Worm (Caenorhabditis elegans) whole organism, early embryonic: ENCODE measurements around the gene sss-1.

Experiments
- B0310.2 ChIP-seq: sonication (generic microtip); optimal IDR thresholded peaks from 2 replicates; lab custom pipeline; 2016; ENCODE audit warnings: mild to moderate bottlenecking, missing genetic modification characterization, missing compliant biosample characterization
- F13C5.2 ChIP-seq: sonication (generic microtip); optimal IDR thresholded peaks from 2 replicates; lab custom pipeline; 2017; ENCODE audit warnings: mild to moderate bottlenecking, missing genetic modification characterization, inconsistent platforms, missing compliant biosample characterization
- aly-1 ChIP-seq: sonication (generic microtip); optimal IDR thresholded peaks from 2 replicates; lab custom pipeline; 2016; ENCODE audit warnings: missing genetic modification characterization, missing compliant biosample characterization
- ama-1 ChIP-seq: fragments of 150-350 bp; optimal IDR thresholded peaks from 2 replicates; lab custom pipeline; 2014
- ceh-13 ChIP-seq: fragments of 200-800 bp; sonication (Bioruptor generic); optimal IDR thresholded peaks from 2 replicates; lab custom pipeline; 2018; ENCODE audit warnings: mild to moderate bottlenecking, missing genetic modification characterization, missing compliant biosample characterization
- ceh-36 ChIP-seq: sonication (generic microtip); optimal IDR thresholded peaks from 2 replicates; lab custom pipeline; 2016; ENCODE audit warnings: missing genetic modification characterization, inconsistent platforms, missing compliant biosample characterization
- ets-7 ChIP-seq: sonication (generic microtip); optimal IDR thresholded peaks from 2 replicates; lab custom pipeline; 2016; ENCODE audit warnings: missing genotype, missing genetic modification characterization, missing compliant biosample characterization
- flt-1 ChIP-seq: fragments of 200-800 bp; sonication (Bioruptor generic); IDR thresholded peaks from 2 replicates; pipeline ENCODE4 v1.3.6; 2022; ENCODE audit warnings: missing genetic modification characterization, missing compliant biosample characterization
- hmbx-1 ChIP-seq: sonication (generic microtip); optimal IDR thresholded peaks from 2 replicates; lab custom pipeline; 2016; ENCODE audit warnings: mild to moderate bottlenecking, missing genetic modification characterization, missing compliant biosample characterization
- hmg-4 ChIP-seq: fragments of 200-800 bp; sonication (Bioruptor generic); optimal IDR thresholded peaks from 2 replicates; lab custom pipeline; 2018; ENCODE audit warnings: mild to moderate bottlenecking, missing genetic modification characterization, missing compliant biosample characterization
- hnd-1 ChIP-seq: sonication (generic microtip); optimal IDR thresholded peaks from 2 replicates; lab custom pipeline; 2016; ENCODE audit warnings: missing genetic modification characterization, missing compliant biosample characterization
- pes-1 ChIP-seq: fragments of 200-800 bp; sonication (Bioruptor generic); IDR thresholded peaks from 2 replicates; pipeline ENCODE4 v1.3.6; 2022; ENCODE audit warnings: missing genetic modification reagents, missing genetic modification characterization, missing compliant biosample characterization
- scrt-1 ChIP-seq: fragments of 200-800 bp; sonication (Bioruptor generic); IDR thresholded peaks from 2 replicates; pipeline ENCODE4 v1.3.6; 2022; ENCODE audit warnings: missing genetic modification characterization, missing compliant biosample characterization
- sea-1 ChIP-seq: fragments of 200-800 bp; sonication (Bioruptor generic); conservative IDR thresholded peaks from 2 replicates; pipeline ENCODE4 v1.3.6; 2022; ENCODE audit warnings: missing genetic modification characterization, missing compliant biosample characterization
- tbx-11 ChIP-seq: fragments of 200-800 bp; sonication (Bioruptor generic); IDR thresholded peaks from 2 replicates; pipeline ENCODE4 v1.3.6; 2022; ENCODE audit warnings: missing genetic modification characterization, missing compliant biosample characterization
- tbx-37 ChIP-seq: fragments of 200-800 bp; sonication (Bioruptor generic); conservative IDR thresholded peaks from 2 replicates; pipeline ENCODE4 v1.3.6; 2022; ENCODE audit warnings: missing genetic modification reagents, missing genetic modification characterization, missing compliant biosample characterization
- tra-4 ChIP-seq: sonication (generic microtip); optimal IDR thresholded peaks from 2 replicates; lab custom pipeline; 2017; ENCODE audit warnings: missing genetic modification characterization, missing compliant biosample characterization

Gene sss-1

ce11 chrIV:9858970-9859369 lies 34.6 kb downstream of the sss-1 start:
- TF ChIP-seq hmg-4 (GFP tag; lab: Kevin White, UChicago) (no peak), flt-1 (GFP tag; lab: Robert Waterston, UW) (no peak), sea-1 (GFP tag; lab: Robert Waterston, UW) (no peak), ama-1 (lab: Kevin White, UChicago) (no peak), F13C5.2 (no peak), scrt-1 (GFP tag; lab: Robert Waterston, UW) (no peak), hnd-1 (tag; lab: Kevin White, UChicago) (no peak), tbx-37 (no peak), ceh-13 (GFP tag; lab: Kevin White, UChicago) (no peak), ets-7 (tag; lab: Kevin White, UChicago) (no peak), tra-4 (tag; lab: Kevin White, UChicago) (no peak), tbx-11 (GFP tag; lab: Robert Waterston, UW) (no peak), ceh-36 (tag; lab: Kevin White, UChicago) (no peak), pes-1 (GFP tag; lab: Robert Waterston, UW) (no peak), aly-1 (tag; lab: Kevin White, UChicago) (no peak), hmbx-1 (tag; lab: Kevin White, UChicago) (no peak), B0310.2 (no peak)

- no peak for TF ChIP-seq hmbx-1 (tag; lab: Kevin White, UChicago)
- TF ChIP-seq hmg-4 (GFP tag; lab: Kevin White, UChicago): no peak
- TF ChIP-seq tra-4 (tag; lab: Kevin White, UChicago): no peak
- TF ChIP-seq scrt-1 (GFP tag; lab: Robert Waterston, UW): no peak
- TF ChIP-seq ceh-13 (GFP tag; lab: Kevin White, UChicago): no peak
- TF ChIP-seq aly-1 (tag; lab: Kevin White, UChicago): no peak
- no peak for TF ChIP-seq flt-1 (GFP tag; lab: Robert Waterston, UW)
- TF ChIP-seq tbx-37: no peak
- TF ChIP-seq ama-1 (lab: Kevin White, UChicago): no peak
- no peak for TF ChIP-seq tbx-11 (GFP tag; lab: Robert Waterston, UW)
- no peak for TF ChIP-seq ets-7 (tag; lab: Kevin White, UChicago)
- TF ChIP-seq ceh-36 (tag; lab: Kevin White, UChicago): no peak
- TF ChIP-seq sea-1 (GFP tag; lab: Robert Waterston, UW): no peak
- TF ChIP-seq pes-1 (GFP tag; lab: Robert Waterston, UW): no peak
- no peak for TF ChIP-seq B0310.2
- TF ChIP-seq hnd-1 (tag; lab: Kevin White, UChicago): no peak
Observed at ce11 chrIV:9857952-9858488, 35.5 kb downstream of the sss-1 start, which contains the start of gene npp-1. npp-1 (plus strand) TSS chrIV:9858488.

- TF ChIP-seq hmg-4 (GFP tag; lab: Kevin White, UChicago) (no peak), ama-1 (lab: Kevin White, UChicago) (no peak), B0310.2 (no peak), ets-7 (tag; lab: Kevin White, UChicago) (no peak), hmbx-1 (tag; lab: Kevin White, UChicago) (no peak), tbx-11 (GFP tag; lab: Robert Waterston, UW) (no peak)
Observed at ce11 chrIV:9855712-9856111, 37.8 kb downstream of the sss-1 start, which contains the start of gene K07F5.12. K07F5.12 (plus strand) TSS chrIV:9856012.

- TF ChIP-seq hnd-1 (tag; lab: Kevin White, UChicago) (no peak), scrt-1 (GFP tag; lab: Robert Waterston, UW) (no peak), F13C5.2 (no peak), sea-1 (GFP tag; lab: Robert Waterston, UW) (no peak), tbx-37 (no peak), hmg-4 (GFP tag; lab: Kevin White, UChicago) (no peak), B0310.2 (no peak), hmbx-1 (tag; lab: Kevin White, UChicago) (no peak), tra-4 (tag; lab: Kevin White, UChicago) (no peak)
Observed at ce11 chrIV:9854952-9855351, 38.6 kb downstream of the sss-1 start.

ce11 chrIV:9852818-9853466 lies 40.6 kb downstream of the sss-1 start:
- no peak for TF ChIP-seq ama-1 (lab: Kevin White, UChicago)
- TF ChIP-seq aly-1 (tag; lab: Kevin White, UChicago): peak; percentile 50

- TF ChIP-seq ceh-13 (GFP tag; lab: Kevin White, UChicago) (no peak), sea-1 (GFP tag; lab: Robert Waterston, UW) (no peak), F13C5.2 (no peak), aly-1 (tag; lab: Kevin White, UChicago) (no peak), flt-1 (GFP tag; lab: Robert Waterston, UW) (no peak), hnd-1 (tag; lab: Kevin White, UChicago) (no peak), scrt-1 (GFP tag; lab: Robert Waterston, UW) (no peak), hmbx-1 (tag; lab: Kevin White, UChicago) (no peak), tra-4 (tag; lab: Kevin White, UChicago) (no peak)
Observed at ce11 chrIV:9852250-9852649, 41.3 kb downstream of the sss-1 start, which contains the start of gene ssq-1. ssq-1 (plus strand) TSS chrIV:9852550.

- TF ChIP-seq B0310.2: no peak
- no peak for TF ChIP-seq flt-1 (GFP tag; lab: Robert Waterston, UW)
- TF ChIP-seq pes-1 (GFP tag; lab: Robert Waterston, UW): no peak
- no peak for TF ChIP-seq tra-4 (tag; lab: Kevin White, UChicago)
- no peak for TF ChIP-seq ama-1 (lab: Kevin White, UChicago)
- no peak for TF ChIP-seq tbx-37
- no peak for TF ChIP-seq scrt-1 (GFP tag; lab: Robert Waterston, UW)
- TF ChIP-seq F13C5.2: no peak
- TF ChIP-seq ets-7 (tag; lab: Kevin White, UChicago): no peak
- TF ChIP-seq hmg-4 (GFP tag; lab: Kevin White, UChicago): no peak
- no peak for TF ChIP-seq aly-1 (tag; lab: Kevin White, UChicago)
- TF ChIP-seq hmbx-1 (tag; lab: Kevin White, UChicago): no peak
- TF ChIP-seq hnd-1 (tag; lab: Kevin White, UChicago): no peak
- TF ChIP-seq sea-1 (GFP tag; lab: Robert Waterston, UW): no peak
- TF ChIP-seq ceh-13 (GFP tag; lab: Kevin White, UChicago): no peak
- no peak for TF ChIP-seq tbx-11 (GFP tag; lab: Robert Waterston, UW)
- TF ChIP-seq ceh-36 (tag; lab: Kevin White, UChicago): no peak
Observed at ce11 chrIV:9850931-9851330, 42.6 kb downstream of the sss-1 start, which contains the start of gene ssp-10. ssp-10 (minus strand) TSS chrIV:9851031.
